Worm (Caenorhabditis elegans): ENCODE results near the gene mcm-6.

DNA sequence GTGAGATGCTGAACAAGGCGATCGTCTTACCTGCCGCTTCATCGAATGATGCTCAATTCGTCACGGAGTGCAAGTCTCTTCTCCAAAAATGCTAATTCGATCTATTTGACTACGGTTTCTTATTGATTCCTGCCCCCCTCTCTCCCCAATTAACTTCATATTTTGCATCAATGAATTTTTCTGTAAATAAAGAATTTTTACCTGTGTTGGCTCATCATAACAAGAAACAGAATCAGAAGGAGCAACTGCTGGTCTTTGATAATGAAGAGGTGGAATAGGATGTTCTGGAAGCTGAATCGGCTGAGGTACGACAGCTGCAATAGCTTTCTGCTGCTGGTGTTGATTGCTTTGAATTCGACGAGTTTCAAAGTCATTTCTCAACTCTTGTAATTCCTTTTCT, 34.0 kb upstream of the mcm-6 start:
- no peak for TF ChIP-seq ztf-11 (tag; optimal IDR thresholded peaks at IDR 0.05)
- no peak for TF ChIP-seq snpc-4 (tag; optimal IDR thresholded peaks at IDR 0.05)
- no peak for TF ChIP-seq ZK546.5 (tag; optimal IDR thresholded peaks at IDR 0.05)
- TF ChIP-seq mdl-1 (tag; optimal IDR thresholded peaks at IDR 0.05): no peak
- no peak for TF ChIP-seq C34F6.9 (tag; optimal IDR thresholded peaks at IDR 0.05)
- TF ChIP-seq unc-55 (GFP tag; optimal IDR thresholded peaks at IDR 0.05): no peak
